Worm (Caenorhabditis elegans) whole organism, L2 larva: Measurements from ENCODE around the gene Y41E3.18.

Experiments
- R02D3.7 ChIP-seq: fragments of 150-350 bp; optimal IDR thresholded peaks from 2 replicates; lab custom pipeline; 2014; ENCODE audit warnings: missing biosample characterization, missing genetic modification characterization
- Y55F3AM.14 ChIP-seq: fragments of 200-800 bp; sonication (Bioruptor generic); optimal IDR thresholded peaks from 2 replicates; lab custom pipeline; 2018; ENCODE audit warnings: mild to moderate bottlenecking, missing genetic modification characterization, missing compliant biosample characterization
- aly-2 ChIP-seq: fragments of 150-350 bp; optimal IDR thresholded peaks from 2 replicates; lab custom pipeline; 2014; ENCODE audit warnings: missing biosample characterization, missing genetic modification characterization
- ama-1 ChIP-seq: fragments of 150-350 bp; optimal IDR thresholded peaks from 2 replicates; lab custom pipeline; 2018; ENCODE audit warnings: inconsistent platforms
- ceh-16 ChIP-seq: fragments of 150-350 bp; optimal IDR thresholded peaks from 2 replicates; lab custom pipeline; 2014; ENCODE audit warnings: missing biosample characterization, missing genetic modification characterization
- ceh-82 ChIP-seq: fragments of 150-350 bp; optimal IDR thresholded peaks from 2 replicates; lab custom pipeline; 2014; ENCODE audit warnings: missing biosample characterization, missing genetic modification characterization
- elt-1 ChIP-seq: fragments of 150-350 bp; optimal IDR thresholded peaks from 2 replicates; lab custom pipeline; 2014; ENCODE audit warnings: missing biosample characterization, missing genetic modification characterization
- nhr-12 ChIP-seq: fragments of 150-350 bp; optimal IDR thresholded peaks from 2 replicates; lab custom pipeline; 2014; ENCODE audit warnings: missing biosample characterization, missing genetic modification characterization
- snpc-4 ChIP-seq: fragments of 150-350 bp; optimal IDR thresholded peaks from 2 replicates; lab custom pipeline; 2014; ENCODE audit warnings: missing biosample characterization, missing genetic modification characterization
- unc-62 ChIP-seq: fragments of 150-350 bp; optimal IDR thresholded peaks from 2 replicates; lab custom pipeline; 2014; ENCODE audit warnings: missing biosample characterization, missing genetic modification reagents, missing genetic modification characterization

DNA sequence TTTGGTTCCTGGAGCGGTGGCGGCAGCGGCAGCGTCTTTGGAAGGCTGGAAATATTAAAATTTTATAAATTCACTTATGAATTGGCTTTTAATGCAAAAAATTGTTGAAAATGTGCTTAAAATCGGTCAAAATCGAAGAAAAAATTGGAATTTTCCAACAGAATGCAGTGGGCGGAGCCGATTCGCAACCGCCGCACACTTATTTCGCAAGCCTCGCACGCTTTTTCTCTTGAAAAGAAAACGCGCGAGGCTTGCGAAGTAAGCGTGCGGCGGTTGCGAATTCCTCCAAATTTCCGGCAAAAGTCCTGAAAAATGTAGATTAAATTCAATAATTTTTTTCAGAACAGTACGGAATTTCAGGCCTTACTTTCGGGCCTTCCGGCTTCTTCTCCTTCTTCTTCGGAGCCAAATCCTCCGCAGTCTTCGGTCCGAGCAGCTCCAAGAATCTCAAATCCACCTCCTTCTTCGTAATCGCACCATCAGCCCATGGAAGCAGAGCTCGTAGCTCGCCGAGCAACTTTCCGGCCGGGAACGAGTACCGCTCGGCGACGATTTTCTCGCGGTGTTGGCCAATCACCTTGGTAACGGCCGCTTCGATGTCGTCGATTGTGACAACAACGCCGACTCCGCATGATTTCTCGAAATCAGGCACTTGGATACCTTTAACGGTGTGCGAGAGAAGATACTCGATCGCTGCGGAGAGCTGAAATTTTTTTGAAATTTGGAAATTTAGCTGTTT, 53.2 kb downstream of the Y41E3.18 start:
- TF ChIP-seq ama-1 (lab: Kevin White, UChicago), result no peak
- no peak for TF ChIP-seq Y55F3AM.14 (GFP tag; lab: Kevin White, UChicago)
- no peak for TF ChIP-seq ceh-16
- no peak for TF ChIP-seq snpc-4 (tag; lab: Kevin White, UChicago)
- no peak for TF ChIP-seq aly-2 (tag; lab: Kevin White, UChicago)
- TF ChIP-seq unc-62 (GFP tag; lab: Kevin White, UChicago), result no peak
- no peak for TF ChIP-seq nhr-12
- TF ChIP-seq R02D3.7, result no peak
- TF ChIP-seq elt-1 (tag; lab: Kevin White, UChicago), result no peak
- TF ChIP-seq ceh-82, result no peak
